Worm (Caenorhabditis elegans) whole organism, young adult: ENCODE results near the gene clec-138.

ENCODE experiments used
- B0019.2 ChIP-seq: fragments of 200-800 bp; sonication (Bioruptor generic); conservative IDR thresholded peaks from 2 replicates; pipeline ENCODE4 v1.3.6; 2022; ENCODE audit warnings: missing genetic modification reagents, missing genetic modification characterization, missing compliant biosample characterization
- F22D6.2 ChIP-seq: sonication (generic microtip); optimal IDR thresholded peaks from 2 replicates; lab custom pipeline; 2016; ENCODE audit warnings: mild to moderate bottlenecking, missing genetic modification characterization, missing compliant biosample characterization
- F33H1.4 ChIP-seq: fragments of 200-800 bp; sonication (Bioruptor generic); IDR thresholded peaks from 2 replicates; pipeline ENCODE4 v1.3.6; 2022; ENCODE audit warnings: missing genetic modification reagents, missing genetic modification characterization, missing compliant biosample characterization
- F39B2.1 ChIP-seq: fragments of 200-800 bp; sonication (Bioruptor generic); IDR thresholded peaks from 2 replicates; pipeline ENCODE4 v1.3.6; 2022; ENCODE audit warnings: missing genetic modification reagents, missing genetic modification characterization, missing compliant biosample characterization
- T07F8.4 ChIP-seq: sonication (generic microtip); optimal IDR thresholded peaks from 2 replicates; lab custom pipeline; 2016; ENCODE audit warnings: mild to moderate bottlenecking, missing genetic modification characterization, moderate library complexity, missing compliant biosample characterization
- T26A5.8 ChIP-seq: sonication (generic microtip); optimal IDR thresholded peaks from 2 replicates; lab custom pipeline; 2016; ENCODE audit warnings: missing genetic modification characterization, missing compliant biosample characterization
- ZK185.1 ChIP-seq: sonication (generic microtip); optimal IDR thresholded peaks from 2 replicates; lab custom pipeline; 2016; ENCODE audit warnings: mild to moderate bottlenecking, missing genetic modification characterization, missing compliant biosample characterization; ENCODE audit not compliant: poor library complexity, severe bottlenecking
- akir-1 ChIP-seq: fragments of 200-800 bp; sonication (Bioruptor generic); optimal IDR thresholded peaks from 2 replicates; lab custom pipeline; 2018; ENCODE audit warnings: mild to moderate bottlenecking, missing genetic modification characterization, moderate library complexity, missing compliant biosample characterization
- attf-5 ChIP-seq: fragments of 200-800 bp; sonication (Bioruptor generic); optimal IDR thresholded peaks from 2 replicates; lab custom pipeline; 2018; ENCODE audit warnings: mild to moderate bottlenecking, missing genetic modification characterization, missing compliant biosample characterization
- bed-1 ChIP-seq: fragments of 200-800 bp; sonication (Bioruptor generic); IDR thresholded peaks from 2 replicates; pipeline ENCODE4 v1.3.6; 2022; ENCODE audit warnings: missing genetic modification reagents, missing genetic modification characterization, missing compliant biosample characterization
- cebp-2 ChIP-seq: fragments of 200-800 bp; sonication (Bioruptor generic); IDR thresholded peaks from 2 replicates; pipeline ENCODE4 v1.3.6; 2022; ENCODE audit warnings: missing genetic modification characterization, missing compliant biosample characterization
- ceh-27 ChIP-seq: fragments of 200-800 bp; sonication (Bioruptor generic); optimal IDR thresholded peaks from 2 replicates; lab custom pipeline; 2018; ENCODE audit warnings: mild to moderate bottlenecking, missing genetic modification characterization, moderate library complexity, missing compliant biosample characterization
- ceh-58 ChIP-seq: fragments of 200-800 bp; sonication (Bioruptor generic); IDR thresholded peaks from 2 replicates; pipeline ENCODE4 v1.3.6; 2022; ENCODE audit warnings: missing genetic modification characterization, missing compliant biosample characterization
- ceh-79 ChIP-seq: sonication (generic microtip); optimal IDR thresholded peaks from 2 replicates; lab custom pipeline; 2017; ENCODE audit warnings: mild to moderate bottlenecking, missing genetic modification characterization, missing compliant biosample characterization
- dpff-1 ChIP-seq: sonication (generic microtip); optimal IDR thresholded peaks from 2 replicates; lab custom pipeline; 2017; ENCODE audit warnings: mild to moderate bottlenecking, missing genetic modification characterization, missing compliant biosample characterization
- egl-18 ChIP-seq: fragments of 200-800 bp; sonication (Bioruptor generic); IDR thresholded peaks from 2 replicates; pipeline ENCODE4 v1.3.6; 2022; ENCODE audit warnings: missing genetic modification reagents, missing genetic modification characterization, missing compliant biosample characterization
- ets-4 ChIP-seq: fragments of 200-800 bp; sonication (Bioruptor generic); optimal IDR thresholded peaks from 2 replicates; lab custom pipeline; 2018; ENCODE audit warnings: mild to moderate bottlenecking, missing genetic modification characterization, missing compliant biosample characterization
- fkh-3 ChIP-seq: sonication (generic microtip); optimal IDR thresholded peaks from 2 replicates; lab custom pipeline; 2016; ENCODE audit warnings: mild to moderate bottlenecking, missing genetic modification characterization, missing compliant biosample characterization
- gei-17 ChIP-seq: fragments of 200-800 bp; sonication (Bioruptor generic); optimal IDR thresholded peaks from 2 replicates; lab custom pipeline; 2018; ENCODE audit warnings: mild to moderate bottlenecking, missing genetic modification characterization, missing compliant biosample characterization
- hmg-1.2 ChIP-seq: fragments of 200-800 bp; sonication (Bioruptor generic); IDR thresholded peaks from 2 replicates; pipeline ENCODE4 v1.3.6; 2022; ENCODE audit warnings: missing genetic modification reagents, missing genetic modification characterization, missing compliant biosample characterization
- hmg-20 ChIP-seq: fragments of 200-800 bp; sonication (Bioruptor generic); IDR thresholded peaks from 2 replicates; pipeline ENCODE4 v1.3.6; 2022; ENCODE audit warnings: missing genetic modification reagents, missing genetic modification characterization, missing compliant biosample characterization
- hsf-1 ChIP-seq: fragments of 200-800 bp; sonication (Bioruptor generic); IDR thresholded peaks from 2 replicates; pipeline ENCODE4 v1.3.6; 2022; ENCODE audit warnings: missing genetic modification reagents, missing genetic modification characterization, missing compliant biosample characterization
- let-607 ChIP-seq, 2 experiments: fragments of 200-800 bp in 1 of 2; sonication (Bioruptor generic) in 1 of 2; sonication (generic microtip) in 1 of 2; optimal IDR thresholded peaks; 2 replicates each; lab custom pipeline; 2016 to 2018; ENCODE audit warnings: mild to moderate bottlenecking in 2 of 2, missing compliant biosample characterization in 2 of 2, missing genetic modification characterization in 2 of 2, moderate library complexity in 2 of 2, missing genotype in 1 of 2
- lin-26 ChIP-seq: fragments of 200-800 bp; sonication (Bioruptor generic); IDR thresholded peaks from 2 replicates; pipeline ENCODE4 v1.3.6; 2022; ENCODE audit warnings: missing genetic modification reagents, missing genetic modification characterization, missing compliant biosample characterization
- lin-35 ChIP-seq, 3 experiments: fragments of 150-350 bp in 2 of 3; sonication (generic microtip) in 1 of 3; optimal IDR thresholded peaks; 2 replicates each; lab custom pipeline; 2014 to 2018; ENCODE audit warnings: missing biosample characterization in 3 of 3, missing genetic modification characterization in 3 of 3, missing genetic modification reagents in 3 of 3
- lsl-1 ChIP-seq: fragments of 200-800 bp; sonication (Bioruptor generic); optimal IDR thresholded peaks from 2 replicates; lab custom pipeline; 2018; ENCODE audit warnings: mild to moderate bottlenecking, missing genetic modification characterization, moderate library complexity, missing compliant biosample characterization
- madf-6 ChIP-seq: fragments of 200-800 bp; sonication (Bioruptor generic); IDR thresholded peaks from 2 replicates; pipeline ENCODE4 v1.3.6; 2022; ENCODE audit warnings: missing genetic modification reagents, missing genetic modification characterization, missing compliant biosample characterization
- mcd-1 ChIP-seq: fragments of 200-800 bp; sonication (Bioruptor generic); IDR thresholded peaks from 2 replicates; pipeline ENCODE4 v1.3.6; 2022; ENCODE audit warnings: missing genetic modification reagents, missing genetic modification characterization, missing compliant biosample characterization
- nhr-120 ChIP-seq: fragments of 200-800 bp; sonication (Bioruptor generic); IDR thresholded peaks from 2 replicates; pipeline ENCODE4 v1.3.6; 2022; ENCODE audit warnings: missing genetic modification characterization, missing compliant biosample characterization
- nhr-80 ChIP-seq: sonication (generic microtip); optimal IDR thresholded peaks from 2 replicates; lab custom pipeline; 2016; ENCODE audit warnings: missing genetic modification characterization, missing compliant biosample characterization
- pbrm-1 ChIP-seq: fragments of 200-800 bp; sonication (Bioruptor generic); IDR thresholded peaks from 2 replicates; pipeline ENCODE4 v1.3.6; 2022; ENCODE audit warnings: missing genetic modification reagents, missing genetic modification characterization, missing compliant biosample characterization
- rec-8 ChIP-seq, 2 experiments: sonication (generic microtip); optimal IDR thresholded peaks; 2 replicates each; lab custom pipeline; 2016; ENCODE audit warnings: mild to moderate bottlenecking in 2 of 2, missing genetic modification characterization in 2 of 2, missing genetic modification reagents in 2 of 2, missing genotype in 2 of 2, missing biosample characterization in 1 of 2, missing compliant biosample characterization in 1 of 2, moderate library complexity in 1 of 2
- rpc-1 ChIP-seq, 2 experiments: fragments of 150-350 bp in 1 of 2; sonication (generic microtip) in 1 of 2; optimal IDR thresholded peaks; 2 replicates each; lab custom pipeline; 2014 to 2018; ENCODE audit warnings: missing biosample characterization in 1 of 2, missing genetic modification characterization in 1 of 2, missing genetic modification reagents in 1 of 2, missing genotype in 1 of 2
- sea-2 ChIP-seq: fragments of 200-800 bp; sonication (Bioruptor generic); IDR thresholded peaks from 2 replicates; pipeline ENCODE4 v1.3.6; 2022; ENCODE audit warnings: missing genetic modification characterization, missing compliant biosample characterization
- snpc-3.4 ChIP-seq: sonication (generic microtip); optimal IDR thresholded peaks from 2 replicates; lab custom pipeline; 2017; ENCODE audit warnings: missing genetic modification characterization, mild to moderate bottlenecking, missing compliant biosample characterization, antibody characterized with exemption, moderate library complexity, missing genotype, missing genetic modification reagents
- snpc-4 ChIP-seq, 5 experiments: fragments of 150-350 bp in 1 of 5; sonication (generic microtip) in 4 of 5; optimal IDR thresholded peaks; 2 replicates each; lab custom pipeline; 2014 to 2018; ENCODE audit warnings: missing genetic modification characterization in 5 of 5, missing biosample characterization in 3 of 5, antibody characterized with exemption in 2 of 5, mild to moderate bottlenecking in 2 of 5, missing compliant biosample characterization in 2 of 5, missing genotype in 2 of 5, moderate library complexity in 2 of 5, missing genetic modification reagents in 1 of 5
- sptf-2 ChIP-seq: fragments of 200-800 bp; sonication (Bioruptor generic); optimal IDR thresholded peaks from 2 replicates; lab custom pipeline; 2018; ENCODE audit warnings: mild to moderate bottlenecking, missing genetic modification characterization, missing compliant biosample characterization
- tbp1 ChIP-seq: fragments of 200-800 bp; sonication (Bioruptor generic); optimal IDR thresholded peaks from 2 replicates; lab custom pipeline; 2018; ENCODE audit warnings: mild to moderate bottlenecking, missing genetic modification characterization, missing compliant biosample characterization
- tlf-1 ChIP-seq: fragments of 200-800 bp; sonication (Bioruptor generic); optimal IDR thresholded peaks from 2 replicates; lab custom pipeline; 2018; ENCODE audit warnings: mild to moderate bottlenecking, missing genetic modification characterization, missing compliant biosample characterization
- zfh-2 ChIP-seq: fragments of 200-800 bp; sonication (Bioruptor generic); conservative IDR thresholded peaks from 2 replicates; pipeline ENCODE4 v1.3.6; 2022; ENCODE audit warnings: missing genetic modification reagents, missing genetic modification characterization, missing compliant biosample characterization
- ztf-18 ChIP-seq: sonication (generic microtip); optimal IDR thresholded peaks from 2 replicates; lab custom pipeline; 2016; ENCODE audit warnings: missing genotype, mild to moderate bottlenecking, missing genetic modification characterization, missing compliant biosample characterization
- ztf-25 ChIP-seq: fragments of 200-800 bp; sonication (Bioruptor generic); IDR thresholded peaks from 2 replicates; pipeline ENCODE4 v1.3.6; 2022; ENCODE audit warnings: missing genetic modification reagents, missing genetic modification characterization, missing compliant biosample characterization

The clec-138 gene

DNA sequence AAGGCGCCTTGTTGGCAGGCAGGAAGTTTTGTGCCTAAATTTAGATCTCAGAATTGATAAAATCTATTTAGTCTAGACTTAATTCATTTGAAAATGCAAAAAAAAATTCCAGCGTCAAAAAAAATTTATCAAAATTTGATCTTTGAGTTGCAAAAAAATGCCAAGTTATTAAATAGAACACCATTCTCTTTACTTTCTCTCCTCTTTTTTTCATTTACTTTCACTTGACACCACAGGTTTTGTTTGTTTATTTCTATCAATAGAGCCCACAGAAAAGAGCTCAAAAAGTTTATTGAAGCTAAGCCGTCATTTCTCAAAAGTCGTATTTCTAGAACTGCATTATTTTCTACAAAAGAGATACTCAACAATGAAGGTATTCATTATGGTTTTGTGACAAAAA is 6.9 kb downstream of the clec-138 start, which contains the start of gene pqn-35 (continued):
- TF ChIP-seq hsf-1 (no peak), rec-8 (tag; optimal IDR thresholded peaks at IDR 0.05; lab: Kevin White, UChicago) (no peak), T26A5.8 (no peak)

DNA sequence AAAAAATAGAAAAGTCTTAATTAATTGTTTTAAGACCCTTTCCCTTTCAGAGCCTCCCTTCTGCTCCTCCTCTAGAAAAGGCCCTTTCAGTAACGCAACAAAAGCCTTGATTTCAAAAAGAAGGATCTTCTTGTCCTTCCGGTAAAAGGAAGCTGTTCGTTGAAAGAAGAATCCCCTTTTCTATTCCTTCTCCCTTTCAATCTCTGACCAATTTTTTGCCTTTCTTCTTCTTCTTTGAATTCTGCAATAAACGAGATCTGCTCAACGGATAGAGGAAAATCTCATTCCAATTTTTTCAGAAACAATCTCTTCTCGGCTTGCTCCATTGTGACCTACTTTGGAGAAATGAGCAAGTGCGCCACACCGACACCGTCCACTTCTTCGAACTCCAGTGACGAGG is 11.5 kb downstream of the clec-138 start, which contains the start of gene F35D11.3:
TSS of gene F35D11.3 (plus strand) at position 300 of the 400 bp plus-strand sequence.
- no peak for TF ChIP-seq sea-2 (GFP tag; lab: Robert Waterston, UW)
- TF ChIP-seq akir-1 (GFP tag; lab: Kevin White, UChicago) = no peak
- TF ChIP-seq snpc-4 (GFP tag; optimal IDR thresholded peaks at IDR 0.05; lab: Kevin White, UChicago) = no peak
- TF ChIP-seq snpc-4 (tag; optimal IDR thresholded peaks at IDR 0.05; lab: Kevin White, UChicago) = no peak
- TF ChIP-seq hsf-1 = no peak
- TF ChIP-seq ZK185.1 (tag; lab: Kevin White, UChicago) = no peak
- no peak for TF ChIP-seq T07F8.4

DNA sequence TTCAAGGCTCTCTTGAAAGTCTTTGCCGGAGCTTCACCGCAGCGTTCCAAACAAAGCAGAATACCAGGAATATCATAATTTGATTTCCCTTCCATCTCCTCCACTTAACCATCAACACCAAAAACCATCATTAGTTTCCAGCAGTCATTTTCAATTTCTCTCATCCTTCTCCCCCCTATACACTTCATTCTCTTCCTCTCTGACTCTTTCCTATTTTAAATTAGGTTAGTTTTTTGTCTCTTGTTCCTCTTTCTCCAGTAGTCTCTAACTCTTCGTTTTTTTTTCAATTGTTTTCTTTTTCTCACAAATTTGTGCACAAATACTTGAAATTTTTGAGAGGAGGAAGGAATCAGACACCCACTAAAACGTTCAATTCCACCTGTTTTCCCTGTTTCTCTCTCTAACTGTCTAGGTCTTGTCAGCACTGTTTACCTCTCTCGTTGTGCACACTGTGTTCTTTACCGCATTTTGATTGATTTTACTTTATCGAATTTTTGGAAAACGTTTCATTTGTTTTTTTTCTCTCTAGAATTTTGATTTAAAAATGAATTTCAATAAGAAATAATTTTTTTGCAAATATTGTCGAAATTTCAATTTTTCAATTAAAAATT is 12.8 kb downstream of the clec-138 start:
- TF ChIP-seq nhr-80 (tag; lab: Kevin White, UChicago) (peak; percentile 50), ceh-27 (GFP tag; lab: Kevin White, UChicago) (peak; percentile 31), lin-35 (GFP tag; optimal IDR thresholded peaks at IDR 0.05; lab: Kevin White, UChicago) (no peak)
- TF ChIP-seq, all 124 proteins: peak for 2

DNA sequence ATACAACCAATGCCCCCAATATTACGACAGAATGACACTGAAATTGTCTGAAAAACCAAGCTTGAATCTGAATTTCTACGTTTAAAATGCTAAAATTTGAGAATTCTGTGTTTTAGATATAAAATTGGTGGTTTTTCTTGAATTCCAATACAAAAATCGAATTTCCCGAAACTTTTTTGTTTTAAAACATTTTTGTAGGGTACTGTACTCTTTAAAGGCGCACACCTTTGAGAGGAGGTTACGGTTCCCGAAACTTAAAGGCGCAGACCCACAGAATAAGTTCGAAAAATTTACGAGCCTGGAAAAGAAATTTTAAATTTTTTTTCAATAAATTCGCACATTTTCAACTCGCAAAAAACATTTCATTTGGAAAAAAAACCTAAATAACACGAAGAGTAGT is 14.9 kb downstream of the clec-138 start:
- TF ChIP-seq nhr-120 (GFP tag; lab: Robert Waterston, UW) = no peak
- no peak for TF ChIP-seq tlf-1 (GFP tag; lab: Kevin White, UChicago)
- TF ChIP-seq let-607 (tag; optimal IDR thresholded peaks at IDR 0.05; lab: Kevin White, UChicago) = no peak
- no peak for TF ChIP-seq dpff-1
- TF ChIP-seq F39B2.1 (GFP tag; lab: Robert Waterston, UW) = no peak
- no peak for TF ChIP-seq rpc-1 (optimal IDR thresholded peaks at IDR 0.05; lab: Kevin White, UChicago)
- TF ChIP-seq rpc-1 (tag; optimal IDR thresholded peaks at IDR 0.05; lab: Kevin White, UChicago) = no peak
- TF ChIP-seq hmg-1.2 = peak; percentile 21; the same call in 1 of the 2 replicates
- TF ChIP-seq F33H1.4 (GFP tag; lab: Robert Waterston, UW) = peak; percentile 73
- TF ChIP-seq fkh-3 (tag; lab: Kevin White, UChicago) = no peak
- TF ChIP-seq ztf-25 (GFP tag; lab: Robert Waterston, UW) = no peak
- no peak for TF ChIP-seq egl-18 (GFP tag; lab: Robert Waterston, UW)
- TF ChIP-seq zfh-2 = no peak
- TF ChIP-seq sptf-2 (GFP tag; lab: Kevin White, UChicago) = no peak
- peak; percentile 33 for TF ChIP-seq tbp1 (GFP tag; lab: Kevin White, UChicago)
- no peak for TF ChIP-seq bed-1 (GFP tag; lab: Robert Waterston, UW)
- TF ChIP-seq pbrm-1 = peak; percentile 58; the same call in 1 of the 2 replicates
- TF ChIP-seq lin-26 (GFP tag; lab: Robert Waterston, UW) = no peak
- TF ChIP-seq cebp-2 (GFP tag; lab: Robert Waterston, UW) = no peak
- no peak for TF ChIP-seq nhr-80 (tag; lab: Kevin White, UChicago)
- TF ChIP-seq B0019.2 (GFP tag; lab: Robert Waterston, UW) = peak; percentile 67
- peak; percentile 99 for TF ChIP-seq lsl-1
- no peak for TF ChIP-seq gei-17 (GFP tag; lab: Kevin White, UChicago)
- TF ChIP-seq snpc-3.4 = no peak
- no peak for TF ChIP-seq F22D6.2 (tag; lab: Kevin White, UChicago)
- TF ChIP-seq attf-5 (GFP tag; lab: Kevin White, UChicago) = no peak
- peak; percentile 98 for TF ChIP-seq madf-6
- no peak for TF ChIP-seq ceh-58 (GFP tag; lab: Robert Waterston, UW)
- TF ChIP-seq mcd-1 (GFP tag; lab: Robert Waterston, UW) = no peak; the same call in 1 of the 2 replicates
- TF ChIP-seq hmg-20 (GFP tag; lab: Robert Waterston, UW) = no peak
- TF ChIP-seq ets-4 = no peak
- TF ChIP-seq ceh-79 (tag; lab: Kevin White, UChicago) = no peak
- TF ChIP-seq ztf-18 = no peak
